Worm (Caenorhabditis elegans) whole organism, mixed stage, embryonic: ENCODE results near the gene C34D10.1.

Experiments
- ceh-83 ChIP-seq: fragments of 200-800 bp; sonication (Bioruptor generic); optimal IDR thresholded peaks from 2 replicates; lab custom pipeline; 2018; ENCODE audit warnings: mild to moderate bottlenecking, missing genetic modification characterization, missing compliant biosample characterization
- elt-3 ChIP-seq: fragments of 150-350 bp; optimal IDR thresholded peaks from 2 replicates; lab custom pipeline; 2014; ENCODE audit warnings: missing biosample characterization, missing genetic modification characterization
- lsy-2 ChIP-seq: fragments of 150-350 bp; optimal IDR thresholded peaks from 2 replicates; lab custom pipeline; 2014; ENCODE audit warnings: missing biosample characterization, missing genetic modification characterization
- mab-5 ChIP-seq: fragments of 150-350 bp; optimal IDR thresholded peaks from 2 replicates; lab custom pipeline; 2014; ENCODE audit warnings: missing biosample characterization, missing genetic modification characterization
- nhr-12 ChIP-seq: fragments of 150-350 bp; optimal IDR thresholded peaks from 2 replicates; lab custom pipeline; 2014; ENCODE audit warnings: missing biosample characterization, missing genetic modification characterization
- nhr-28 ChIP-seq: fragments of 150-350 bp; optimal IDR thresholded peaks from 2 replicates; lab custom pipeline; 2014; ENCODE audit warnings: missing biosample characterization, missing genetic modification characterization
- snpc-4 ChIP-seq: fragments of 150-350 bp; optimal IDR thresholded peaks from 2 replicates; lab custom pipeline; 2014; ENCODE audit warnings: missing biosample characterization, missing genetic modification characterization
- unc-39 ChIP-seq: fragments of 150-350 bp; optimal IDR thresholded peaks from 2 replicates; lab custom pipeline; 2014; ENCODE audit warnings: missing biosample characterization, missing genetic modification characterization
- unc-62 ChIP-seq: fragments of 150-350 bp; optimal IDR thresholded peaks from 2 replicates; lab custom pipeline; 2014; ENCODE audit warnings: missing biosample characterization, missing genetic modification reagents, missing genetic modification characterization
- zip-8 ChIP-seq: fragments of 150-350 bp; optimal IDR thresholded peaks from 2 replicates; lab custom pipeline; 2014; ENCODE audit warnings: missing biosample characterization, missing genetic modification characterization
- ztf-11 ChIP-seq: fragments of 150-350 bp; optimal IDR thresholded peaks from 2 replicates; lab custom pipeline; 2014; ENCODE audit warnings: missing biosample characterization, missing genetic modification characterization

DNA sequence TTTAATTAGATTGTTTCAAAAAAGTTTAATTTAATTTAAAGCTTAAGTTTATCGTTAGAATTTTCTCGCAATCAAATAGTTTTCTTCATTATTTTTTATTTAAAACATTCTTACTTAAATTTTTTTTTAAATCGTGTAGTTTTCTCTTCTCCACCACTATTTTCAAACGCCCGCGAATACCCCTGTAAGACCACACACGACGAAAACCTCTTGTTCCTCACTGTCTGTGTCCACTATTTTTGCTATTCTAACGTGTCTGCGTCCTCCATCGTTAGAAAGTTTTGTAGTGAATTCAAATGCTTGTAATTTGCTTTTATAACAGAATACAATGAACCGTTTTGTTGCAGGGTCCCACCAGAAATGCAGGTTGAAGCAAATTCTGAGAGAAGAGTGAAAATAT lies 11.7 kb downstream of the C34D10.1 start, which contains the start of gene xol-1:
- TF ChIP-seq unc-62, result no peak
- no peak for TF ChIP-seq mab-5 (tag; lab: Kevin White, UChicago)
- no peak for TF ChIP-seq snpc-4
- no peak for TF ChIP-seq ztf-11 (tag; lab: Kevin White, UChicago)
- no peak for TF ChIP-seq zip-8 (tag; lab: Kevin White, UChicago)
- TF ChIP-seq nhr-28 (tag; lab: Kevin White, UChicago), result no peak
- TF ChIP-seq elt-3 (tag; lab: Kevin White, UChicago), result no peak
- no peak for TF ChIP-seq ceh-83
- no peak for TF ChIP-seq lsy-2
- no peak for TF ChIP-seq unc-39 (tag; lab: Kevin White, UChicago)
- no peak for TF ChIP-seq nhr-12 (tag; lab: Kevin White, UChicago)
